Fruit fly (Drosophila melanogaster): Measurements from ENCODE around the gene mor.
A peak's percentile ranks its signal among the peaks of the same experiment; 100 is the strongest.

mor gene

dm6 chr3R:15928127-15928526, 44.6 kb downstream of the mor start:
- TF ChIP-seq sd (tag; optimal IDR thresholded peaks at IDR 0.05) (peak; percentile 32), vvl (GFP tag; IDR thresholded peaks at IDR 0.05) (peak; percentile 89), CG6854 (GFP tag; optimal IDR thresholded peaks at IDR 0.05) (no peak), Dip2 (GFP tag; IDR thresholded peaks at IDR 0.05) (no peak), gsb-n (tag; optimal IDR thresholded peaks at IDR 0.05) (peak; percentile 22), oc (tag; optimal IDR thresholded peaks at IDR 0.05) (peak; percentile 9), Awh (GFP tag; IDR thresholded peaks at IDR 0.05) (peak; percentile 22; the same call in 1 of the 2 replicates), CG2199 (GFP tag; IDR thresholded peaks at IDR 0.05) (no peak), abd-A (tag; optimal IDR thresholded peaks at IDR 0.05) (peak; percentile 84), CG12769 (tag; optimal IDR thresholded peaks at IDR 0.05) (peak; percentile 71)

dm6 chr3R:15927172-15927571, 45.5 kb downstream of the mor start:
- TF ChIP-seq CG16779 (GFP tag; IDR thresholded peaks at IDR 0.05) (no peak), CG32772 (GFP tag; IDR thresholded peaks at IDR 0.05) (no peak), esg (GFP tag; conservative IDR thresholded peaks at IDR 0.05) (0 out of 2 replicates have a peak, but pooled peaks have one; percentile 31), Fer2 (tag; optimal IDR thresholded peaks at IDR 0.05) (no peak), mam (GFP tag; optimal IDR thresholded peaks at IDR 0.05) (no peak), HHEX (GFP tag; optimal IDR thresholded peaks at IDR 0.05) (peak; percentile 12), nerfin-1 (tag; optimal IDR thresholded peaks at IDR 0.05) (no peak), CG10959 (GFP tag; IDR thresholded peaks at IDR 0.05) (no peak), Trl (optimal IDR thresholded peaks at IDR 0.05) (no peak), Trl (GFP tag; optimal IDR thresholded peaks at IDR 0.05) (no peak), ken (GFP tag; IDR thresholded peaks at IDR 0.05) (no peak), CG4730 (GFP tag; IDR thresholded peaks at IDR 0.05) (no peak), lov (optimal IDR thresholded peaks at IDR 0.05) (no peak), lov (GFP tag; IDR thresholded peaks at IDR 0.05) (no peak), CG12942 (GFP tag; optimal IDR thresholded peaks at IDR 0.05) (no peak), CG12769 (tag; optimal IDR thresholded peaks at IDR 0.05) (peak; percentile 44), CG14050 (GFP tag; IDR thresholded peaks at IDR 0.05) (peak; percentile 19; the same call in 1 of the 3 replicates), HmgZ (tag; optimal IDR thresholded peaks at IDR 0.05) (no peak), Hr39 (optimal IDR thresholded peaks at IDR 0.05) (no peak), lbe (GFP tag; optimal IDR thresholded peaks at IDR 0.05) (no peak), CG16815 (GFP tag; optimal IDR thresholded peaks at IDR 0.05) (no peak), twi (tag; optimal IDR thresholded peaks at IDR 0.05) (no peak), CG7556 (GFP tag; optimal IDR thresholded peaks at IDR 0.05) (peak; percentile 27), shn (GFP tag; optimal IDR thresholded peaks at IDR 0.05) (no peak), grau (tag; optimal IDR thresholded peaks at IDR 0.05) (peak; percentile 40), CG8944 (GFP tag; optimal IDR thresholded peaks at IDR 0.05) (no peak), Jarid2 (GFP tag; optimal IDR thresholded peaks at IDR 0.05) (no peak), lilli (GFP tag; optimal IDR thresholded peaks at IDR 0.05) (peak; percentile 28), CG4707 (GFP tag; optimal IDR thresholded peaks at IDR 0.05) (peak; percentile 29), Sox102F (GFP tag; optimal IDR thresholded peaks at IDR 0.05) (peak; percentile 53), CG9817 (tag; optimal IDR thresholded peaks at IDR 0.05) (peak; percentile 4), Gug (GFP tag; IDR thresholded peaks at IDR 0.05) (0 out of 4 replicates have a peak, but pooled peaks have one; percentile 16), CG4282 (GFP tag; optimal IDR thresholded peaks at IDR 0.05) (no peak), CG11456 (GFP tag; IDR thresholded peaks at IDR 0.05) (no peak), CG5953 (GFP tag; IDR thresholded peaks at IDR 0.05) (no peak), vvl (GFP tag; IDR thresholded peaks at IDR 0.05) (peak; percentile 70), Drgx (GFP tag; IDR thresholded peaks at IDR 0.05) (peak; percentile 74), lmd (GFP tag; IDR thresholded peaks at IDR 0.05) (peak; percentile 42; the same call in 1 of the 2 replicates), CG7786 (GFP tag; optimal IDR thresholded peaks at IDR 0.05) (no peak), Atf3 (GFP tag; optimal IDR thresholded peaks at IDR 0.05) (no peak), CG10209 (GFP tag; optimal IDR thresholded peaks at IDR 0.05) (peak; percentile 35), seq (GFP tag; IDR thresholded peaks at IDR 0.05) (no peak; the same call in 1 of the 2 replicates), chm (GFP tag; IDR thresholded peaks at IDR 0.05) (no peak)

Measured in whole organism, embryonic.